Fruit fly (Drosophila melanogaster): Measurements from ENCODE around the gene lds.

The lds gene

dm6 chr3R:7911482-7911881 is 8.7 kb upstream of the lds start, which contains the start of gene Prat (continued):
- TF ChIP-seq CG7963 (GFP tag; IDR thresholded peaks at IDR 0.05; ENCODE audit: partially characterized antibody) (peak; percentile 73), CG9876 (GFP tag; optimal IDR thresholded peaks at IDR 0.05) (no peak), CG10267 (tag; optimal IDR thresholded peaks at IDR 0.05) (peak; percentile 25), Sin3A (optimal IDR thresholded peaks at IDR 0.05) (peak; percentile 45), Aef1 (GFP tag; IDR thresholded peaks at IDR 0.05) (peak; percentile 31; the same call in 1 of the 3 replicates), HmgD (GFP tag; optimal IDR thresholded peaks at IDR 0.05) (peak; percentile 39), CG6791 (GFP tag; IDR thresholded peaks at IDR 0.05; ENCODE audit: partially characterized antibody) (peak; percentile 76), Max (GFP tag; optimal IDR thresholded peaks at IDR 0.05) (peak; percentile 63), Sry-δ (GFP tag; optimal IDR thresholded peaks at IDR 0.05) (peak; percentile 65), Doc3 (GFP tag; IDR thresholded peaks at IDR 0.05; ENCODE audit: partially characterized antibody) (peak; percentile 69), trem (tag; optimal IDR thresholded peaks at IDR 0.05) (peak; percentile 70), Bgb (GFP tag; IDR thresholded peaks at IDR 0.05; ENCODE audit: partially characterized antibody) (peak; percentile 77), unc-4 (GFP tag; IDR thresholded peaks at IDR 0.05; ENCODE audit: partially characterized antibody) (peak; percentile 70), CG14710 (tag; optimal IDR thresholded peaks at IDR 0.05) (peak; percentile 9), YL-1 (GFP tag; optimal IDR thresholded peaks at IDR 0.05) (peak; percentile 50), CG34224 (GFP tag; IDR thresholded peaks at IDR 0.05; ENCODE audit: partially characterized antibody) (peak; percentile 76), chn (GFP tag; optimal IDR thresholded peaks at IDR 0.05) (no peak), BEAF-32 (GFP tag; optimal IDR thresholded peaks at IDR 0.05) (peak; percentile 80), fd102C (GFP tag; optimal IDR thresholded peaks at IDR 0.05) (no peak), CG9727 (GFP tag; optimal IDR thresholded peaks at IDR 0.05) (no peak), CG15479 (GFP tag; optimal IDR thresholded peaks at IDR 0.05) (peak; percentile 58), mld (GFP tag; IDR thresholded peaks at IDR 0.05; ENCODE audit: partially characterized antibody) (peak; percentile 66; the same call in 2 of the 3 replicates), pzg (GFP tag; optimal IDR thresholded peaks at IDR 0.05) (peak; percentile 49), CG13287 (GFP tag; IDR thresholded peaks at IDR 0.05; ENCODE audit: partially characterized antibody) (peak; percentile 80), CG34422 (GFP tag; IDR thresholded peaks at IDR 0.05) (peak; percentile 59; the same call in 2 of the 3 replicates), Myb (GFP tag; optimal IDR thresholded peaks at IDR 0.05) (peak; percentile 9), CG17186 (GFP tag; optimal IDR thresholded peaks at IDR 0.05) (peak; percentile 46), nerfin-2 (GFP tag; IDR thresholded peaks at IDR 0.05; ENCODE audit: partially characterized antibody) (peak; percentile 63), CG2116 (GFP tag; optimal IDR thresholded peaks at IDR 0.05) (peak; percentile 85), CG1832 (GFP tag; optimal IDR thresholded peaks at IDR 0.05) (no peak), inv (GFP tag; IDR thresholded peaks at IDR 0.05; ENCODE audit: partially characterized antibody) (peak; percentile 64), vnd (GFP tag; IDR thresholded peaks at IDR 0.05; ENCODE audit: partially characterized antibody) (peak; percentile 61), vvl (GFP tag; IDR thresholded peaks at IDR 0.05) (peak; percentile 25; the same call in 1 of the 2 replicates), CG4404 (GFP tag; IDR thresholded peaks at IDR 0.05) (no peak), MESR4 (GFP tag; optimal IDR thresholded peaks at IDR 0.05) (peak; percentile 92), Fer1 (GFP tag; optimal IDR thresholded peaks at IDR 0.05) (peak; percentile 30), CG32772 (GFP tag; IDR thresholded peaks at IDR 0.05) (no peak), bbx (GFP tag; IDR thresholded peaks at IDR 0.05; ENCODE audit: partially characterized antibody) (peak; percentile 80), Dll (GFP tag; IDR thresholded peaks at IDR 0.05; ENCODE audit: partially characterized antibody) (peak; percentile 78), CG3838 (GFP tag; optimal IDR thresholded peaks at IDR 0.05) (no peak), Opbp (GFP tag; IDR thresholded peaks at IDR 0.05; ENCODE audit: partially characterized antibody) (peak; percentile 81), row (GFP tag; IDR thresholded peaks at IDR 0.05) (peak; percentile 17; the same call in 1 of the 3 replicates), CG34376 (GFP tag; optimal IDR thresholded peaks at IDR 0.05) (no peak), hb (GFP tag; IDR thresholded peaks at IDR 0.05; ENCODE audit: partially characterized antibody) (peak; percentile 47; the same call in 2 of the 3 replicates), ftz-f1 (GFP tag; optimal IDR thresholded peaks at IDR 0.05) (peak; percentile 46), stwl (tag; optimal IDR thresholded peaks at IDR 0.05) (peak; percentile 33), CG4360 (GFP tag; IDR thresholded peaks at IDR 0.05) (peak; percentile 96), ato (GFP tag; IDR thresholded peaks at IDR 0.05; ENCODE audit: partially characterized antibody) (peak; percentile 79)

Data from whole organism, embryonic.